Worm (Caenorhabditis elegans) whole organism, early embryonic: ENCODE data around the gene rabr-4.

Source experiments
- F13C5.2 ChIP-seq: sonication (generic microtip); optimal IDR thresholded peaks from 2 replicates; lab custom pipeline; 2017; ENCODE audit warnings: mild to moderate bottlenecking, missing genetic modification characterization, inconsistent platforms, missing compliant biosample characterization
- ama-1 ChIP-seq: fragments of 150-350 bp; optimal IDR thresholded peaks from 2 replicates; lab custom pipeline; 2014
- ceh-36 ChIP-seq: sonication (generic microtip); optimal IDR thresholded peaks from 2 replicates; lab custom pipeline; 2016; ENCODE audit warnings: missing genetic modification characterization, inconsistent platforms, missing compliant biosample characterization
- hmg-4 ChIP-seq: fragments of 200-800 bp; sonication (Bioruptor generic); optimal IDR thresholded peaks from 2 replicates; lab custom pipeline; 2018; ENCODE audit warnings: mild to moderate bottlenecking, missing genetic modification characterization, missing compliant biosample characterization
- hnd-1 ChIP-seq: sonication (generic microtip); optimal IDR thresholded peaks from 2 replicates; lab custom pipeline; 2016; ENCODE audit warnings: missing genetic modification characterization, missing compliant biosample characterization
- pes-1 ChIP-seq: fragments of 200-800 bp; sonication (Bioruptor generic); IDR thresholded peaks from 2 replicates; pipeline ENCODE4 v1.3.6; 2022; ENCODE audit warnings: missing genetic modification reagents, missing genetic modification characterization, missing compliant biosample characterization
- sea-1 ChIP-seq: fragments of 200-800 bp; sonication (Bioruptor generic); conservative IDR thresholded peaks from 2 replicates; pipeline ENCODE4 v1.3.6; 2022; ENCODE audit warnings: missing genetic modification characterization, missing compliant biosample characterization

- TF ChIP-seq ceh-36 (tag; lab: Kevin White, UChicago) (no peak), sea-1 (GFP tag; lab: Robert Waterston, UW) (no peak), hnd-1 (no peak), pes-1 (GFP tag; lab: Robert Waterston, UW) (no peak), ama-1 (lab: Kevin White, UChicago) (no peak), hmg-4 (GFP tag; lab: Kevin White, UChicago) (no peak), F13C5.2 (no peak)
Observed at ce11 chrV:16182110-16182509, 12.6 kb upstream of the rabr-4 start, which contains the start of gene srz-13.
